Worm (Caenorhabditis elegans) whole organism, L4 larva: ENCODE data around the gene C03A7.13.

Experiments
- attf-4 ChIP-seq: sonication (generic microtip); optimal IDR thresholded peaks from 3 replicates; lab custom pipeline; 2017; ENCODE audit warnings: missing biosample characterization, missing genetic modification characterization
- ceh-82 ChIP-seq: sonication (generic microtip); optimal IDR thresholded peaks from 2 replicates; lab custom pipeline; 2017; ENCODE audit warnings: missing biosample characterization, missing genetic modification characterization
- madf-5 ChIP-seq, 2 experiments: fragments of 200-800 bp; sonication (Bioruptor generic); IDR thresholded peaks; 2 replicates each; pipeline ENCODE4 v1.3.6; 2022; ENCODE audit warnings: missing compliant biosample characterization in 2 of 2, missing genetic modification characterization in 2 of 2
- nhr-41 ChIP-seq: fragments of 200-800 bp; sonication (Bioruptor generic); IDR thresholded peaks from 2 replicates; pipeline ENCODE4 v1.3.6; 2022; ENCODE audit warnings: missing genetic modification reagents, missing genetic modification characterization, missing compliant biosample characterization

DNA sequence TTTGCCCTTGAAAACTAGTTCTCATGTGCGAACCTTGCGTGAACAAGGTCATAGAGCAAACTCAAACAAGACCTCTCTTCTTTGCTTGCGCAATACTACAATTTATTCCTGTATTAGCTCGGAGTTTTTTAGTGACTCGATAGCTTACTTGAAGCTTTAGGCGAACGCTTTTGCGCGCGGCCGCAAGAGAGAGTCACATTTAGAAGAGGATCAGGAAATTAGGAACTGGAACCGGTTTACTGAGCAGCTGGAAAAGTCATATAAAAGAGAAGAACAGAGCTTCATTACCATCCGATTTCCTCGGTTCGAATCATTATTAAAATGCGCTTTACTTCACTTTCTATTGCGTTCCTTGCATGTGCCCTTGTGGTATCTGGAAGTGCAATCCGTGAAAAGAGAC is 34.0 kb downstream of the C03A7.13 start, which contains the start of gene abu-15:
- no peak for TF ChIP-seq ceh-82
- TF ChIP-seq nhr-41 = no peak
- no peak for TF ChIP-seq madf-5 (GFP tag; IDR thresholded peaks at IDR 0.05; lab: Robert Waterston, UW)
- no peak for TF ChIP-seq attf-4 (tag; lab: Kevin White, UChicago)
